Fruit fly (Drosophila melanogaster) whole organism, prepupa: ENCODE measurements around the gene CG33648.
A peak's percentile ranks its signal among the peaks of the same experiment; 100 is the strongest.

Source experiments
- CG10669 ChIP-seq: fragments of 200-800 bp; sonication (Bioruptor generic); optimal IDR thresholded peaks from 3 replicates; lab custom pipeline; 2018; ENCODE audit warnings: missing biosample characterization, mild to moderate bottlenecking, missing genetic modification characterization, moderate library complexity
- CG11294 ChIP-seq: fragments of 200-800 bp; sonication (Bioruptor generic); IDR thresholded peaks from 2 replicates; pipeline ENCODE4 v1.3.6; 2022; ENCODE audit warnings: missing biosample characterization, missing genetic modification characterization
- CG11762 ChIP-seq: fragments of 200-800 bp; sonication (Bioruptor generic); optimal IDR thresholded peaks from 3 replicates; lab custom pipeline; 2016; ENCODE audit warnings: missing biosample characterization, missing genetic modification characterization; ENCODE audit not compliant: insufficient read depth
- CG11902 ChIP-seq: fragments of 200-800 bp; sonication (Bioruptor generic); optimal IDR thresholded peaks from 3 replicates; lab custom pipeline; 2016; ENCODE audit warnings: missing biosample characterization, missing genetic modification characterization
- CG15336 ChIP-seq: fragments of 200-800 bp; sonication (Bioruptor generic); IDR thresholded peaks from 2 replicates; pipeline ENCODE4 v1.3.6; 2022; ENCODE audit warnings: missing biosample characterization, missing genetic modification characterization
- CG1621 ChIP-seq: fragments of 200-800 bp; sonication (Bioruptor generic); optimal IDR thresholded peaks from 3 replicates; lab custom pipeline; 2018; ENCODE audit warnings: missing biosample characterization, mild to moderate bottlenecking, missing genetic modification characterization
- CG16779 ChIP-seq: fragments of 200-800 bp; sonication (Bioruptor generic); optimal IDR thresholded peaks from 3 replicates; lab custom pipeline; 2017; ENCODE audit warnings: missing biosample characterization, mild to moderate bottlenecking, missing genetic modification characterization
- CG3032 ChIP-seq: fragments of 200-800 bp; optimal IDR thresholded peaks from 2 replicates; lab custom pipeline; 2019; ENCODE audit warnings: missing biosample characterization, mild to moderate bottlenecking, missing genetic modification characterization, moderate library complexity
- CG32006 ChIP-seq: fragments of 200-800 bp; sonication (Bioruptor generic); optimal IDR thresholded peaks from 3 replicates; lab custom pipeline; 2017; ENCODE audit warnings: missing biosample characterization, mild to moderate bottlenecking, missing genetic modification characterization
- CG34406 ChIP-seq: fragments of 200-800 bp; sonication (Bioruptor generic); optimal IDR thresholded peaks from 3 replicates; lab custom pipeline; 2016; ENCODE audit warnings: missing biosample characterization, missing genetic modification characterization
- CG4318 ChIP-seq: fragments of 200-800 bp; sonication (Bioruptor generic); optimal IDR thresholded peaks from 3 replicates; lab custom pipeline; 2017; ENCODE audit warnings: missing biosample characterization, mild to moderate bottlenecking, missing genetic modification characterization
- CG6163 ChIP-seq: fragments of 200-800 bp; sonication (Bioruptor generic); IDR thresholded peaks from 3 replicates; pipeline ENCODE4 v1.3.6; 2022; ENCODE audit warnings: missing biosample characterization, missing genetic modification characterization
- CG6276 ChIP-seq: fragments of 200-800 bp; sonication (Bioruptor generic); optimal IDR thresholded peaks from 2 replicates; lab custom pipeline; 2017; ENCODE audit warnings: missing biosample characterization, mild to moderate bottlenecking, missing genetic modification characterization
- CG6808 ChIP-seq: fragments of 200-800 bp; sonication (Bioruptor generic); optimal IDR thresholded peaks from 3 replicates; lab custom pipeline; 2017; ENCODE audit warnings: missing biosample characterization, missing genetic modification characterization, mild to moderate bottlenecking, moderate library complexity, missing genetic modification reagents
- CG6854 ChIP-seq: fragments of 200-800 bp; sonication (Bioruptor generic); optimal IDR thresholded peaks from 2 replicates; lab custom pipeline; 2017; ENCODE audit warnings: missing biosample characterization, mild to moderate bottlenecking, missing genetic modification characterization
- CG7368 ChIP-seq: fragments of 200-800 bp; sonication (Bioruptor generic); optimal IDR thresholded peaks from 3 replicates; lab custom pipeline; 2016; ENCODE audit warnings: missing biosample characterization, missing genetic modification characterization
- CG8119 ChIP-seq: fragments of 200-800 bp; sonication (Bioruptor generic); IDR thresholded peaks from 3 replicates; pipeline ENCODE4 v1.3.6; 2022; ENCODE audit warnings: missing biosample characterization, missing genetic modification characterization
- CG8319 ChIP-seq: fragments of 200-800 bp; sonication (Bioruptor generic); optimal IDR thresholded peaks from 3 replicates; lab custom pipeline; 2016; ENCODE audit warnings: missing biosample characterization, missing genetic modification characterization
- CG8632 ChIP-seq: fragments of 200-800 bp; sonication (Bioruptor generic); optimal IDR thresholded peaks from 3 replicates; lab custom pipeline; 2016; ENCODE audit warnings: missing biosample characterization, missing genetic modification characterization
- CG9139 ChIP-seq: fragments of 200-800 bp; sonication (Bioruptor generic); optimal IDR thresholded peaks from 3 replicates; lab custom pipeline; 2017; ENCODE audit warnings: missing biosample characterization, mild to moderate bottlenecking, missing genetic modification characterization
- Eip75B ChIP-seq: fragments of 200-800 bp; sonication (Bioruptor generic); optimal IDR thresholded peaks from 3 replicates; lab custom pipeline; 2016; ENCODE audit warnings: missing biosample characterization, missing genetic modification characterization
- Eip78C ChIP-seq: fragments of 200-800 bp; sonication (Bioruptor generic); peaks from one replicate; lab custom pipeline; 2016; ENCODE audit warnings: missing biosample characterization, missing genetic modification characterization
- Ets21C ChIP-seq: fragments of 200-800 bp; sonication (Bioruptor generic); optimal IDR thresholded peaks from 3 replicates; lab custom pipeline; 2016; ENCODE audit warnings: missing biosample characterization, missing genetic modification characterization
- Ets96B ChIP-seq: fragments of 200-800 bp; optimal IDR thresholded peaks from 2 replicates; lab custom pipeline; 2019; ENCODE audit warnings: missing biosample characterization, mild to moderate bottlenecking, missing genetic modification characterization, moderate library complexity
- Hr38 ChIP-seq: sonication (Bioruptor generic); optimal IDR thresholded peaks from 2 replicates; lab custom pipeline; 2016; ENCODE audit warnings: missing biosample characterization, missing genetic modification characterization
- Hr4 ChIP-seq: fragments of 200-800 bp; sonication (Bioruptor generic); optimal IDR thresholded peaks from 3 replicates; lab custom pipeline; 2016; ENCODE audit warnings: missing biosample characterization, missing genetic modification characterization
- OdsH ChIP-seq: fragments of 200-800 bp; sonication (Bioruptor generic); optimal IDR thresholded peaks from 3 replicates; lab custom pipeline; 2016; ENCODE audit warnings: missing biosample characterization, missing genetic modification characterization
- Smox ChIP-seq: fragments of 200-800 bp; sonication (Bioruptor generic); optimal IDR thresholded peaks from 3 replicates; lab custom pipeline; 2016; ENCODE audit warnings: missing biosample characterization, missing genetic modification characterization
- Sox14 ChIP-seq: fragments of 200-800 bp; sonication (Bioruptor generic); optimal IDR thresholded peaks from 3 replicates; lab custom pipeline; 2016; ENCODE audit warnings: missing biosample characterization, missing genetic modification characterization
- Sox15 ChIP-seq: fragments of 200-800 bp; sonication (Bioruptor generic); optimal IDR thresholded peaks from 3 replicates; lab custom pipeline; 2016; ENCODE audit warnings: missing biosample characterization, missing genetic modification characterization
- achi ChIP-seq: fragments of 200-800 bp; sonication (Bioruptor generic); optimal IDR thresholded peaks from 3 replicates; lab custom pipeline; 2016; ENCODE audit warnings: missing biosample characterization, missing genetic modification characterization
- acj6 ChIP-seq: fragments of 200-800 bp; sonication (Bioruptor generic); optimal IDR thresholded peaks from 3 replicates; lab custom pipeline; 2016; ENCODE audit warnings: missing biosample characterization, missing genetic modification characterization
- cyc ChIP-seq: fragments of 200-800 bp; sonication (Bioruptor generic); optimal IDR thresholded peaks from 3 replicates; lab custom pipeline; 2016; ENCODE audit warnings: missing biosample characterization, missing genetic modification characterization
- dac ChIP-seq: fragments of 200-800 bp; sonication (Bioruptor generic); optimal IDR thresholded peaks from 2 replicates; lab custom pipeline; 2017; ENCODE audit warnings: missing biosample characterization, mild to moderate bottlenecking, missing genetic modification characterization
- dsx ChIP-seq: fragments of 200-800 bp; optimal IDR thresholded peaks from 3 replicates; lab custom pipeline; 2019; ENCODE audit warnings: missing biosample characterization, mild to moderate bottlenecking, missing genetic modification characterization, moderate library complexity; ENCODE audit not compliant: poor library complexity, severe bottlenecking
- eg ChIP-seq: fragments of 200-800 bp; sonication (Bioruptor generic); IDR thresholded peaks from 3 replicates; pipeline ENCODE4 v1.3.6; 2022; ENCODE audit warnings: missing biosample characterization, missing genetic modification characterization
- esn ChIP-seq: fragments of 200-800 bp; sonication (Bioruptor generic); optimal IDR thresholded peaks from 2 replicates; lab custom pipeline; 2016; ENCODE audit warnings: missing biosample characterization, mild to moderate bottlenecking, missing genetic modification characterization, moderate library complexity
- fd59A ChIP-seq: fragments of 200-800 bp; sonication (Bioruptor generic); optimal IDR thresholded peaks from 2 replicates; lab custom pipeline; 2017; ENCODE audit warnings: missing biosample characterization, mild to moderate bottlenecking, missing genetic modification characterization, missing genetic modification reagents
- fd85E ChIP-seq: fragments of 200-800 bp; sonication (Bioruptor generic); optimal IDR thresholded peaks from 3 replicates; lab custom pipeline; 2016; ENCODE audit warnings: missing biosample characterization, missing genetic modification characterization
- fkh ChIP-seq: fragments of 200-800 bp; sonication (Bioruptor generic); optimal IDR thresholded peaks from 3 replicates; lab custom pipeline; 2017; ENCODE audit warnings: missing biosample characterization, mild to moderate bottlenecking, missing genetic modification characterization, moderate library complexity
- net ChIP-seq: fragments of 200-800 bp; sonication (Bioruptor generic); optimal IDR thresholded peaks from 3 replicates; lab custom pipeline; 2016; ENCODE audit warnings: missing biosample characterization, missing genetic modification characterization
- pdm3 ChIP-seq: fragments of 200-800 bp; sonication (Bioruptor generic); optimal IDR thresholded peaks from 3 replicates; lab custom pipeline; 2016; ENCODE audit warnings: missing biosample characterization, missing genetic modification characterization
- spab ChIP-seq: fragments of 200-800 bp; sonication (Bioruptor generic); optimal IDR thresholded peaks from 2 replicates; lab custom pipeline; 2017; ENCODE audit warnings: missing biosample characterization, mild to moderate bottlenecking, missing genetic modification characterization, missing genetic modification reagents
- ss ChIP-seq, 2 experiments: fragments of 200-800 bp; sonication (Bioruptor generic); optimal IDR thresholded peaks; 2 replicates in 1 of 2; 3 replicates in 1 of 2; lab custom pipeline; 2017 to 2018; ENCODE audit warnings: mild to moderate bottlenecking in 2 of 2, missing biosample characterization in 2 of 2, missing genetic modification characterization in 2 of 2, moderate library complexity in 1 of 2
- svp ChIP-seq: fragments of 200-800 bp; sonication (Bioruptor generic); peaks from one replicate; lab custom pipeline; 2016; ENCODE audit warnings: missing biosample characterization, missing genetic modification characterization
- topi ChIP-seq: fragments of 200-800 bp; sonication (Bioruptor generic); optimal IDR thresholded peaks from 3 replicates; lab custom pipeline; 2016; ENCODE audit warnings: missing biosample characterization, missing genetic modification characterization

CG33648 gene

DNA sequence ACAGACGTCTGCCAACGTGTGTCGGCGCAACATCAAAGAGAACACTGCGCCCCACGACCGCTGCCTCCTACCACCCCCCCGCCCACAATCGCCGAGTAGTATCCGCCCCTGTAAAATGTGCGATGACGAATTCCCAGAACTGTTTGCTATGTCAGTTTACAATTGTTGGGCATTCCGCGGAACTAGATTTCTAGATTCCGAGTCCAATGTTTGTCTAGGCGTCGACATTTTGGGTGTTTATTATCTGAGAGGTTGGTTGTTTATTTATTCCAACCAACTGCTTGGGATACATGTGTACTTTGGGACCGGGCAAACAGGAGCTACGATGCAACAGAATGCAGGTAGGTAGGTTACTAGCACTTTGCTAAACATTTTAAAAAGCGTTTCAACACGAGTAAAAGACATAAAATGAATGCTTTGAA is 21.2 kb downstream of the CG33648 start:
- TF ChIP-seq Eip78C (GFP tag; lab: Kevin White, UChicago) (no peak), CG6854 (GFP tag; lab: Kevin White, UChicago) (no peak), topi (GFP tag; lab: Kevin White, UChicago) (no peak), fkh (GFP tag; lab: Kevin White, UChicago) (peak; percentile 92), acj6 (GFP tag; lab: Kevin White, UChicago) (no peak), CG11902 (GFP tag; lab: Kevin White, UChicago) (no peak), OdsH (GFP tag; lab: Kevin White, UChicago) (no peak), svp (GFP tag; lab: Kevin White, UChicago) (no peak), Smox (GFP tag; lab: Kevin White, UChicago) (no peak), eg (GFP tag; lab: Robert Waterston, UW) (0 out of 3 replicates have a peak, but pooled peaks have one; percentile 25), CG6808 (GFP tag; lab: Kevin White, UChicago) (no peak), pdm3 (GFP tag; lab: Kevin White, UChicago) (no peak)
- TF ChIP-seq, all 60 proteins: peak for 2

dm6 chr2L:14546629-14547366 is 22.7 kb downstream of the CG33648 start:
- peak; percentile 73 for TF ChIP-seq topi (GFP tag; lab: Kevin White, UChicago)
- peak; percentile 31 for TF ChIP-seq Sox15 (GFP tag; lab: Kevin White, UChicago)
- peak; percentile 73 for TF ChIP-seq eg (GFP tag; lab: Robert Waterston, UW)
- peak; percentile 86 for TF ChIP-seq CG3032 (tag; lab: Kevin White, UChicago)
- peak; percentile 82 to 89 for TF ChIP-seq ss (GFP tag; optimal IDR thresholded peaks at IDR 0.05; lab: Kevin White, UChicago)
- no peak for TF ChIP-seq Hr38 (GFP tag; lab: Kevin White, UChicago)
- TF ChIP-seq dsx (GFP tag; lab: Kevin White, UChicago), result peak; percentile 86
- TF ChIP-seq Eip75B (GFP tag; lab: Kevin White, UChicago), result peak; percentile 83
- peak; percentile 59 for TF ChIP-seq CG7368 (GFP tag; lab: Kevin White, UChicago)
- TF ChIP-seq net (GFP tag; lab: Kevin White, UChicago), result peak; percentile 74
- TF ChIP-seq CG8319 (GFP tag; lab: Kevin White, UChicago), result peak; percentile 56
- TF ChIP-seq Ets21C, result peak; percentile 34
- TF ChIP-seq Eip78C (GFP tag; lab: Kevin White, UChicago), result peak; percentile 97
- TF ChIP-seq Smox (GFP tag; lab: Kevin White, UChicago), result peak; percentile 68
- peak; percentile 58 for TF ChIP-seq CG16779 (tag; lab: Kevin White, UChicago)
- peak; percentile 68 for TF ChIP-seq CG8632 (GFP tag; lab: Kevin White, UChicago)
- peak; percentile 79 for TF ChIP-seq CG15336 (GFP tag; lab: Robert Waterston, UW)
- TF ChIP-seq CG9139 (GFP tag; lab: Kevin White, UChicago), result peak; percentile 66
- TF ChIP-seq CG10669 (GFP tag; lab: Kevin White, UChicago), result peak; percentile 81
- peak; percentile 75 for TF ChIP-seq esn (GFP tag; lab: Kevin White, UChicago)
- peak; percentile 58 for TF ChIP-seq CG11762
- TF ChIP-seq cyc, result peak; percentile 59
- peak; percentile 80 for TF ChIP-seq CG8119
- TF ChIP-seq CG6808 (GFP tag; lab: Kevin White, UChicago), result peak; percentile 84
- TF ChIP-seq CG1621 (tag; lab: Kevin White, UChicago), result peak; percentile 79
- no peak for TF ChIP-seq dac (GFP tag; lab: Kevin White, UChicago)
- peak; percentile 77 for TF ChIP-seq Hr4 (GFP tag; lab: Kevin White, UChicago)
- TF ChIP-seq CG32006, result peak; percentile 76
- TF ChIP-seq CG6163 (GFP tag; lab: Robert Waterston, UW), result peak; percentile 78; the same call in 2 of the 3 replicates
- TF ChIP-seq spab (GFP tag; lab: Kevin White, UChicago), result peak; percentile 79
- peak; percentile 61 for TF ChIP-seq CG6276 (GFP tag; lab: Kevin White, UChicago)
- peak; percentile 76 for TF ChIP-seq fd59A (GFP tag; lab: Kevin White, UChicago)
- peak; percentile 79 for TF ChIP-seq OdsH (GFP tag; lab: Kevin White, UChicago)
- peak; percentile 85 for TF ChIP-seq Ets96B
- TF ChIP-seq svp (GFP tag; lab: Kevin White, UChicago), result peak; percentile 89
- TF ChIP-seq Sox14, result peak; percentile 82
- TF ChIP-seq fkh (GFP tag; lab: Kevin White, UChicago), result peak; percentile 1
- TF ChIP-seq CG4318, result peak; percentile 62
- no peak for TF ChIP-seq CG11294 (GFP tag; lab: Robert Waterston, UW)
- TF ChIP-seq achi (GFP tag; lab: Kevin White, UChicago), result peak; percentile 80
- peak; percentile 36 for TF ChIP-seq CG11902 (GFP tag; lab: Kevin White, UChicago)
- TF ChIP-seq CG34406 (GFP tag; lab: Kevin White, UChicago), result peak; percentile 73
- TF ChIP-seq fd85E, result no peak
